Worm (Caenorhabditis elegans) whole organism, L4 larva: ENCODE data around the gene crh-1.

Experiments
- Y5F2A.4 ChIP-seq: fragments of 200-800 bp; sonication (Bioruptor generic); optimal IDR thresholded peaks from 2 replicates; lab custom pipeline; 2018; ENCODE audit warnings: mild to moderate bottlenecking, missing genetic modification characterization, missing compliant biosample characterization
- ZK337.2 ChIP-seq: fragments of 200-800 bp; sonication (Bioruptor generic); IDR thresholded peaks from 2 replicates; pipeline ENCODE4 v1.3.6; 2022; ENCODE audit warnings: missing genetic modification reagents, missing genetic modification characterization, missing compliant biosample characterization
- aha-1 ChIP-seq: fragments of 150-350 bp; peaks from one replicate; lab custom pipeline; 2014; ENCODE audit warnings: missing biosample characterization, missing genetic modification characterization
- aly-2 ChIP-seq: sonication (generic microtip); optimal IDR thresholded peaks from 2 replicates; lab custom pipeline; 2018; ENCODE audit warnings: missing biosample characterization, missing genetic modification characterization
- ama-1 ChIP-seq: fragments of 150-350 bp; optimal IDR thresholded peaks from 2 replicates; lab custom pipeline; 2014; ENCODE audit warnings: inconsistent platforms, mixed read lengths
- arid-1 ChIP-seq: fragments of 200-800 bp; sonication (Bioruptor generic); conservative IDR thresholded peaks from 2 replicates; pipeline ENCODE4 v1.3.6; 2022; ENCODE audit warnings: missing genetic modification reagents, missing genetic modification characterization, missing compliant biosample characterization
- attf-4 ChIP-seq: sonication (generic microtip); optimal IDR thresholded peaks from 3 replicates; lab custom pipeline; 2017; ENCODE audit warnings: missing biosample characterization, missing genetic modification characterization
- ceh-20 ChIP-seq: fragments of 200-800 bp; sonication (Bioruptor generic); IDR thresholded peaks from 2 replicates; pipeline ENCODE4 v1.3.6; 2022; ENCODE audit warnings: missing genetic modification reagents, missing genetic modification characterization, missing compliant biosample characterization
- ceh-28 ChIP-seq: fragments of 150-350 bp; optimal IDR thresholded peaks from 2 replicates; lab custom pipeline; 2014; ENCODE audit warnings: missing biosample characterization, missing genetic modification reagents, missing genetic modification characterization
- ceh-82 ChIP-seq: sonication (generic microtip); optimal IDR thresholded peaks from 2 replicates; lab custom pipeline; 2017; ENCODE audit warnings: missing biosample characterization, missing genetic modification characterization
- ctbp-1 ChIP-seq: fragments of 200-800 bp; sonication (Bioruptor generic); IDR thresholded peaks from 2 replicates; pipeline ENCODE4 v1.3.6; 2022; ENCODE audit warnings: missing genetic modification reagents, missing genetic modification characterization, missing compliant biosample characterization
- dmd-6 ChIP-seq: fragments of 200-800 bp; sonication (Bioruptor generic); IDR thresholded peaks from 2 replicates; pipeline ENCODE4 v1.3.6; 2022; ENCODE audit warnings: missing genetic modification reagents, missing genetic modification characterization, missing compliant biosample characterization
- dmd-8 ChIP-seq: fragments of 200-800 bp; sonication (Bioruptor generic); IDR thresholded peaks from 2 replicates; pipeline ENCODE4 v1.3.6; 2022; ENCODE audit warnings: missing genetic modification characterization, missing compliant biosample characterization
- dpl-1 ChIP-seq: fragments of 150-350 bp; optimal IDR thresholded peaks from 2 replicates; lab custom pipeline; 2014; ENCODE audit warnings: missing biosample characterization, missing genetic modification reagents, missing genetic modification characterization
- dve-1 ChIP-seq: sonication (generic microtip); optimal IDR thresholded peaks from 2 replicates; lab custom pipeline; 2017; ENCODE audit warnings: antibody characterized with exemption, mild to moderate bottlenecking, missing genetic modification characterization, missing compliant biosample characterization; ENCODE audit not compliant: insufficient read depth
- fkh-10 ChIP-seq: fragments of 150-350 bp; optimal IDR thresholded peaks from 2 replicates; lab custom pipeline; 2014; ENCODE audit warnings: missing biosample characterization, missing genetic modification reagents, missing genetic modification characterization
- hif-1 ChIP-seq, 2 experiments: sonication (generic microtip); optimal IDR thresholded peaks; 2 replicates each; lab custom pipeline; 2016 to 2017; ENCODE audit warnings: missing compliant biosample characterization in 2 of 2, missing genetic modification characterization in 2 of 2, missing genetic modification reagents in 2 of 2, missing genotype in 2 of 2, mild to moderate bottlenecking in 1 of 2
- hlh-30 ChIP-seq: sonication (generic microtip); optimal IDR thresholded peaks from 2 replicates; lab custom pipeline; 2017; ENCODE audit warnings: antibody characterized with exemption, mild to moderate bottlenecking, missing genetic modification characterization, missing compliant biosample characterization; ENCODE audit not compliant: insufficient read depth
- lin-1 ChIP-seq: fragments of 200-800 bp; sonication (Bioruptor generic); IDR thresholded peaks from 2 replicates; pipeline ENCODE4 v1.3.6; 2022; ENCODE audit warnings: missing genetic modification reagents, missing genetic modification characterization, missing compliant biosample characterization
- lin-29 ChIP-seq: fragments of 200-800 bp; sonication (Bioruptor generic); IDR thresholded peaks from 2 replicates; pipeline ENCODE4 v1.3.6; 2022; ENCODE audit warnings: missing genetic modification reagents, missing genetic modification characterization, missing compliant biosample characterization
- lin-39 ChIP-seq: fragments of 150-350 bp; optimal IDR thresholded peaks from 2 replicates; lab custom pipeline; 2014; ENCODE audit warnings: missing biosample characterization, missing genetic modification reagents, missing genetic modification characterization
- lsy-2 ChIP-seq, 2 experiments: fragments of 150-350 bp in 1 of 2; sonication (generic microtip) in 1 of 2; optimal IDR thresholded peaks; 2 replicates each; lab custom pipeline; 2014 to 2017; ENCODE audit warnings: missing biosample characterization in 2 of 2, missing genetic modification characterization in 2 of 2
- madf-5 ChIP-seq, 2 experiments: fragments of 200-800 bp; sonication (Bioruptor generic); IDR thresholded peaks; 2 replicates each; pipeline ENCODE4 v1.3.6; 2022; ENCODE audit warnings: missing compliant biosample characterization in 2 of 2, missing genetic modification characterization in 2 of 2
- madf-9 ChIP-seq: fragments of 200-800 bp; sonication (Bioruptor generic); conservative IDR thresholded peaks from 2 replicates; pipeline ENCODE4 v1.3.6; 2022; ENCODE audit warnings: missing genetic modification reagents, missing genetic modification characterization, missing compliant biosample characterization
- mdt-29 ChIP-seq: fragments of 200-800 bp; sonication (Bioruptor generic); IDR thresholded peaks from 2 replicates; pipeline ENCODE4 v1.3.6; 2022; ENCODE audit warnings: missing genetic modification reagents, missing genetic modification characterization, missing compliant biosample characterization
- mep-1 ChIP-seq: fragments of 150-350 bp; sonication (generic microtip); optimal IDR thresholded peaks from 3 replicates; lab custom pipeline; 2014; ENCODE audit warnings: missing biosample characterization, missing genetic modification characterization
- mxl-2 ChIP-seq: fragments of 200-800 bp; sonication (Bioruptor generic); conservative IDR thresholded peaks from 2 replicates; pipeline ENCODE4 v1.3.6; 2022; ENCODE audit warnings: missing genetic modification reagents, missing genetic modification characterization, missing compliant biosample characterization
- nhr-237 ChIP-seq: sonication (generic microtip); optimal IDR thresholded peaks from 2 replicates; lab custom pipeline; 2017; ENCODE audit warnings: missing biosample characterization, missing genetic modification characterization
- nhr-25 ChIP-seq: sonication (generic microtip); optimal IDR thresholded peaks from 2 replicates; lab custom pipeline; 2017; ENCODE audit warnings: missing genetic modification characterization, mild to moderate bottlenecking, missing compliant biosample characterization, antibody characterized with exemption, moderate library complexity, borderline replicate concordance; ENCODE audit not compliant: insufficient read depth
- nhr-28 ChIP-seq: fragments of 150-350 bp; optimal IDR thresholded peaks from 2 replicates; lab custom pipeline; 2014; ENCODE audit warnings: missing biosample characterization, missing genetic modification characterization
- nhr-48 ChIP-seq: sonication (generic microtip); optimal IDR thresholded peaks from 2 replicates; lab custom pipeline; 2016; ENCODE audit warnings: mild to moderate bottlenecking, missing genetic modification characterization, missing compliant biosample characterization
- nhr-76 ChIP-seq: fragments of 150-350 bp; optimal IDR thresholded peaks from 2 replicates; lab custom pipeline; 2014; ENCODE audit warnings: missing biosample characterization, missing genetic modification characterization
- nhr-77 ChIP-seq: fragments of 150-350 bp; optimal IDR thresholded peaks from 2 replicates; lab custom pipeline; 2014; ENCODE audit warnings: missing biosample characterization, missing genetic modification characterization
- pha-4 ChIP-seq, 2 experiments: fragments of 150-350 bp in 1 of 2; fragments of 200-800 bp in 1 of 2; sonication (Bioruptor generic) in 1 of 2; IDR thresholded peaks in 1 of 2; optimal IDR thresholded peaks in 1 of 2; 2 replicates each; pipeline versions ENCODE4 v1.3.6 to Lab custom; 2014 to 2022; ENCODE audit warnings: missing genetic modification characterization in 2 of 2, missing genetic modification reagents in 2 of 2, missing biosample characterization in 1 of 2, missing compliant biosample characterization in 1 of 2
- pqm-1 ChIP-seq: sonication (generic microtip); optimal IDR thresholded peaks from 2 replicates; lab custom pipeline; 2017; ENCODE audit warnings: missing biosample characterization, missing genetic modification characterization
- saeg-2 ChIP-seq: fragments of 200-800 bp; sonication (Bioruptor generic); IDR thresholded peaks from 2 replicates; pipeline ENCODE4 v1.3.6; 2022; ENCODE audit warnings: missing genetic modification reagents, missing genetic modification characterization, missing compliant biosample characterization
- sdz-12 ChIP-seq: fragments of 200-800 bp; sonication (Bioruptor generic); optimal IDR thresholded peaks from 2 replicates; lab custom pipeline; 2018; ENCODE audit warnings: mild to moderate bottlenecking, missing genetic modification characterization, missing compliant biosample characterization
- set-16 ChIP-seq: fragments of 200-800 bp; sonication (Bioruptor generic); IDR thresholded peaks from 2 replicates; pipeline ENCODE4 v1.3.6; 2022; ENCODE audit warnings: missing genetic modification reagents, missing genetic modification characterization, missing compliant biosample characterization
- skn-1 ChIP-seq: fragments of 150-350 bp; optimal IDR thresholded peaks from 2 replicates; lab custom pipeline; 2014; ENCODE audit warnings: missing biosample characterization, missing genetic modification characterization
- snpc-1.2 ChIP-seq: fragments of 200-800 bp; sonication (Bioruptor generic); IDR thresholded peaks from 2 replicates; pipeline ENCODE4 v1.3.6; 2022; ENCODE audit warnings: missing genetic modification reagents, missing genetic modification characterization, missing compliant biosample characterization
- spr-1 ChIP-seq: sonication (generic microtip); optimal IDR thresholded peaks from 2 replicates; lab custom pipeline; 2016; ENCODE audit warnings: mild to moderate bottlenecking, missing genetic modification characterization, missing compliant biosample characterization
- vab-7 ChIP-seq: fragments of 200-800 bp; sonication (Bioruptor generic); IDR thresholded peaks from 2 replicates; pipeline ENCODE4 v1.3.6; 2022; ENCODE audit warnings: missing genetic modification reagents, missing genetic modification characterization, missing compliant biosample characterization
- zag-1 ChIP-seq: fragments of 150-350 bp; optimal IDR thresholded peaks from 2 replicates; lab custom pipeline; 2014; ENCODE audit warnings: missing biosample characterization, missing genetic modification characterization
- zip-2 ChIP-seq: fragments of 150-350 bp; optimal IDR thresholded peaks from 2 replicates; lab custom pipeline; 2014; ENCODE audit warnings: missing biosample characterization, missing genetic modification characterization

The crh-1 gene

DNA sequence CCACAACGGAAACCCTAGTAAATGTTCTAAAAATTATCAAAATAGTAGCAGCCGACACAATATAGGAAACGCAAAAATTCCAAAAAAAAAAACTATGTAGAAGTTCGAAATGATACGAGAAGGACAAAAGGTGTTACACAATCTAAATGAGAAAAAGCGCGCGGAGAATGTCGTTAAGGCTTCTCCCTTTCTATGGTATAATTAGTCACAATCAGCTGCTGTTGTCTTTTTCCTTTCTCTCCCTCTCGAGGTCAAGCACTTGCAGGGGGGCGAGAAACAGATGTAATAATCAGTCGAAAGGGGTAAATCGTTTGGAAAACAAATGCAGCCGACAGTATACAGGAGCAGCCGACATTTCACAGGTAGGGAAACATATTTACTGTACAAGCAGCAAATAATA lies 73.9 kb downstream of the crh-1 start:
- TF ChIP-seq nhr-28 (no peak), vab-7 (GFP tag; lab: Robert Waterston, UW) (no peak), nhr-77 (no peak), ZK337.2 (GFP tag; lab: Robert Waterston, UW) (no peak), lin-1 (no peak), dpl-1 (no peak), dve-1 (tag; lab: Kevin White, UChicago) (no peak), nhr-76 (tag; lab: Kevin White, UChicago) (no peak)

DNA sequence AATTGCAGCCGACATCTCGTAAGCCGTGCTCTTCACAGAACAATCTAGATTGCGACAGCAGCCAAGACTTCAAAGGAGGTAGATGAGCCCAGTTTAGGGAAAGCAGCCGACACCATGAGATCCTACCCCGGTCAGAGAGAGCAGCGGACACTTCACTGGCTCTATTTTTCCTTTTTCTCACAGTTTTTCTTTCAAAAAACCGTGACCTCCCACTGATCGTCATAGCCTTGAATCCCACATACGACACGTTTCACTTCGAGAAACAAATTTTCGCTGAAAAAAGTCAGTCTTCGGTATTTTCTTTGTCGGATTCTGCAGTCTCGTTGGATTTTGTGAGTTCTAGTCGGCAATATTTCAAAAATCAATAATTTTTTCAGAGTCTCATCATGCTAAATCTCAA lies 74.5 kb downstream of the crh-1 start, which contains the start of gene Y41C4A.21:
Y41C4A.21 (plus strand) TSS at position 301 of the 400 bp plus-strand sequence.
- TF ChIP-seq skn-1 (tag; lab: Kevin White, UChicago) (no peak), set-16 (GFP tag; lab: Robert Waterston, UW) (0 out of 2 replicates have a peak, but pooled peaks have one; percentile 4)

DNA sequence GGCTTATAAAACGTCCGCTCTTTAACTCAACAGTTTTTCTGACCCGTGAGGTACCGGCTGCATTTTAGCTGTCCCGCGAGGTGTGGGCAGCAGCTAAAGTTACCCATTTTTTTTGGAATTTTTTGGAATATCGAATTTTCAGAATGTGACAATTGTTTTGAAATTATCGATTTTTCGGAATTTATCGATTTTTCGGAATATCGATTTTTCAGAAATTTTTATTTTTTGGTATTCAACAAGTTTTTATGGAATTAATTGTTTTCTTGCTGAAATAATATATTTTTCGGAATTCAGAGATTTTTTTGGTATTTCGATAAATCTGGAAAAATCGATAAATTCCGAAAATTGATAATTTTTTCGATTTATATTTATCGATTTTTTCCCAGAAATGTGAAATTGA lies 75.4 kb downstream of the crh-1 start:
- TF ChIP-seq nhr-48 (no peak), mep-1 (tag; lab: Kevin White, UChicago) (peak; percentile 11), saeg-2 (GFP tag; lab: Robert Waterston, UW) (no peak), madf-9 (GFP tag; lab: Robert Waterston, UW) (no peak), dmd-8 (no peak), lin-29 (GFP tag; lab: Robert Waterston, UW) (no peak), snpc-1.2 (GFP tag; lab: Robert Waterston, UW) (no peak), nhr-76 (tag; lab: Kevin White, UChicago) (no peak), lsy-2 (tag; optimal IDR thresholded peaks at IDR 0.05; lab: Kevin White, UChicago) (no peak), ceh-28 (tag; lab: Kevin White, UChicago) (peak; percentile 95), sdz-12 (GFP tag; lab: Kevin White, UChicago) (no peak), attf-4 (tag; lab: Kevin White, UChicago) (no peak), mdt-29 (no peak), aly-2 (tag; lab: Kevin White, UChicago) (no peak), madf-5 (GFP tag; IDR thresholded peaks at IDR 0.05; lab: Robert Waterston, UW) (no peak)
- TF ChIP-seq, all 104 proteins: peak for 2

DNA sequence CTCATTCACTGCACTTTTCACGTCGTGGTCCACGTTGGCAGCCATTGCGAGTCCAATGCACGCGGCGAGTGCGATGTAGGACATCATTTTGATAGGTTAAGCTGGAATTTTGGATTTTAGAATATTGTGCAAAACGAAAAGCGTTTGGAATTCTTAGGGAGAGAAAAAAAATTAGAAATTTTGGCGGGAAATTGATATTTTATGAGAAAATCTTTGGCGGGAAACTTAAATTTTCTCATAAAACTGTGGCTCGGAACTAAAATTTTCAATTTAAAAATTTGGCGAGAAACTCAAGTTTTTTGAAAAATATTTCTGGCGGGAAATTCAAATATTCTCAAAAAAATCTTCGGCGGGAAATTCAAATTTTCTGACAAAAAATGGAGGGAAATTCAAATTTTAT lies 80.0 kb downstream of the crh-1 start, which contains the start of gene sup-1:
sup-1 (minus strand) TSS at position 101 of the 400 bp plus-strand sequence.
- TF ChIP-seq nhr-237 (no peak), aha-1 (tag; lab: Kevin White, UChicago) (peak; percentile 29)

DNA sequence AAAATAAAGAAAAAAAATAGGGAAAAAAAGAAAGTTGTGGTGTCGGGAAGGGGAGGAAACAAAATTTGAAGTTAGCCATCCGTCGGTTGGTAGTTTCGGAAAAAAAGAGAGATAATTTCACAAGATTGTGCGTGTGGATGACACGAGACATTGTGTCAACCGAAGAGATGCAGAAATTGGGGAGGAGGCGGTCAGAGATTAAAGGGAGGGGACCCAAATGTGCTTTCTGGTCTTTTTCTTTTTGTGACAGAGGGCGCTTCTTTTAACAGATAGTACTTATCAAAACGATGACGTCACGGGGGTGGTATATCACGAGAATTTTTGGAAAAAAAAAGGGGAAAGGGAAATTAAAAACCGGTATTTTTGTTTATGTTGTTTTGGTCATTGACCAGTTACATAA lies 80.9 kb downstream of the crh-1 start:
- TF ChIP-seq spr-1 (tag; lab: Kevin White, UChicago) (no peak), nhr-77 (no peak), zip-2 (tag; lab: Kevin White, UChicago) (no peak), arid-1 (GFP tag; lab: Robert Waterston, UW) (no peak), pha-4 (GFP tag; IDR thresholded peaks at IDR 0.05; lab: Robert Waterston, UW) (no peak), pha-4 (tag; optimal IDR thresholded peaks at IDR 0.05; lab: Kevin White, UChicago) (no peak), mxl-2 (no peak), set-16 (GFP tag; lab: Robert Waterston, UW) (no peak), pqm-1 (tag; lab: Kevin White, UChicago) (no peak), ceh-20 (peak; percentile 62; the same call in 1 of the 2 replicates), Y5F2A.4 (GFP tag; lab: Kevin White, UChicago) (no peak), lin-39 (peak; percentile 42), nhr-48 (no peak), hlh-30 (tag; lab: Kevin White, UChicago) (peak; percentile 87), nhr-25 (tag; lab: Kevin White, UChicago) (no peak), ctbp-1 (GFP tag; lab: Robert Waterston, UW) (0 out of 2 replicates have a peak, but pooled peaks have one; percentile 36), zag-1 (tag; lab: Kevin White, UChicago) (no peak), lsy-2 (tag; optimal IDR thresholded peaks at IDR 0.05; lab: Kevin White, UChicago) (peak in 1 of 2 experiments; percentile 52), hif-1 (tag; optimal IDR thresholded peaks at IDR 0.05; lab: Kevin White, UChicago) (peak in 1 of 2 experiments; percentile 3), ceh-82 (tag; lab: Kevin White, UChicago) (no peak), fkh-10 (no peak), aha-1 (tag; lab: Kevin White, UChicago) (peak; percentile 59), ama-1 (lab: Kevin White, UChicago) (no peak), dmd-6 (GFP tag; lab: Robert Waterston, UW) (peak; percentile 36)
